Worm (Caenorhabditis elegans) whole organism, L4 larva: ENCODE results near the gene thoc-5.
A peak's percentile ranks its signal among the peaks of the same experiment; 100 is the strongest.

Source experiments
- F44E2.7 ChIP-seq: fragments of 200-800 bp; sonication (Bioruptor generic); IDR thresholded peaks from 2 replicates; pipeline ENCODE4 v2.1.2; 2022; ENCODE audit warnings: missing genetic modification characterization, missing compliant biosample characterization
- R02D3.7 ChIP-seq: fragments of 150-350 bp; sonication (generic microtip); optimal IDR thresholded peaks from 3 replicates; lab custom pipeline; 2014; ENCODE audit warnings: missing biosample characterization, missing genetic modification characterization
- Y5F2A.4 ChIP-seq: fragments of 200-800 bp; sonication (Bioruptor generic); optimal IDR thresholded peaks from 2 replicates; lab custom pipeline; 2018; ENCODE audit warnings: mild to moderate bottlenecking, missing genetic modification characterization, missing compliant biosample characterization
- ceh-28 ChIP-seq: fragments of 150-350 bp; optimal IDR thresholded peaks from 2 replicates; lab custom pipeline; 2014; ENCODE audit warnings: missing biosample characterization, missing genetic modification reagents, missing genetic modification characterization
- ceh-82 ChIP-seq: sonication (generic microtip); optimal IDR thresholded peaks from 2 replicates; lab custom pipeline; 2017; ENCODE audit warnings: missing biosample characterization, missing genetic modification characterization
- daf-16 ChIP-seq, 3 experiments: sonication (generic microtip); optimal IDR thresholded peaks; 2 replicates each; lab custom pipeline; 2016 to 2017; ENCODE audit warnings: missing genetic modification characterization in 3 of 3, missing genetic modification reagents in 3 of 3, mild to moderate bottlenecking in 2 of 3, missing compliant biosample characterization in 2 of 3, missing biosample characterization in 1 of 3, moderate library complexity in 1 of 3
- dmd-8 ChIP-seq: fragments of 200-800 bp; sonication (Bioruptor generic); IDR thresholded peaks from 2 replicates; pipeline ENCODE4 v1.3.6; 2022; ENCODE audit warnings: missing genetic modification characterization, missing compliant biosample characterization
- duxl-1 ChIP-seq: sonication (generic microtip); optimal IDR thresholded peaks from 2 replicates; lab custom pipeline; 2016; ENCODE audit warnings: mild to moderate bottlenecking, missing genetic modification characterization, moderate library complexity, missing compliant biosample characterization; ENCODE audit not compliant: poor library complexity
- hmg-1.1 ChIP-seq: fragments of 200-800 bp; sonication (Bioruptor generic); IDR thresholded peaks from 2 replicates; pipeline ENCODE4 v1.3.6; 2022; ENCODE audit warnings: missing genetic modification reagents, missing genetic modification characterization, missing compliant biosample characterization
- lim-7 ChIP-seq: fragments of 200-800 bp; sonication (Bioruptor generic); IDR thresholded peaks from 2 replicates; pipeline ENCODE4 v1.3.6; 2022; ENCODE audit warnings: missing genetic modification characterization, missing compliant biosample characterization
- lin-29 ChIP-seq: fragments of 200-800 bp; sonication (Bioruptor generic); IDR thresholded peaks from 2 replicates; pipeline ENCODE4 v1.3.6; 2022; ENCODE audit warnings: missing genetic modification reagents, missing genetic modification characterization, missing compliant biosample characterization
- mdl-1 ChIP-seq, 2 experiments: fragments of 150-350 bp in 1 of 2; sonication (generic microtip) in 1 of 2; optimal IDR thresholded peaks; 2 replicates each; lab custom pipeline; 2014 to 2017; ENCODE audit warnings: missing biosample characterization in 2 of 2, missing genetic modification characterization in 2 of 2
- nhr-11 ChIP-seq: fragments of 150-350 bp; optimal IDR thresholded peaks from 2 replicates; lab custom pipeline; 2014; ENCODE audit warnings: missing biosample characterization, missing genetic modification characterization
- nhr-111 ChIP-seq: fragments of 200-800 bp; sonication (Bioruptor generic); optimal IDR thresholded peaks from 2 replicates; lab custom pipeline; 2018; ENCODE audit warnings: mild to moderate bottlenecking, missing genetic modification characterization, missing compliant biosample characterization
- nhr-42 ChIP-seq: fragments of 200-800 bp; sonication (Bioruptor generic); IDR thresholded peaks from 2 replicates; pipeline ENCODE4 v1.3.6; 2022; ENCODE audit warnings: missing genetic modification characterization, missing compliant biosample characterization
- pha-4 ChIP-seq, 2 experiments: fragments of 150-350 bp in 1 of 2; fragments of 200-800 bp in 1 of 2; sonication (Bioruptor generic) in 1 of 2; IDR thresholded peaks in 1 of 2; optimal IDR thresholded peaks in 1 of 2; 2 replicates each; pipeline versions ENCODE4 v1.3.6 to Lab custom; 2014 to 2022; ENCODE audit warnings: missing genetic modification characterization in 2 of 2, missing genetic modification reagents in 2 of 2, missing biosample characterization in 1 of 2, missing compliant biosample characterization in 1 of 2
- snpc-1.2 ChIP-seq: fragments of 200-800 bp; sonication (Bioruptor generic); IDR thresholded peaks from 2 replicates; pipeline ENCODE4 v1.3.6; 2022; ENCODE audit warnings: missing genetic modification reagents, missing genetic modification characterization, missing compliant biosample characterization
- snpc-4 ChIP-seq: fragments of 150-350 bp; optimal IDR thresholded peaks from 2 replicates; lab custom pipeline; 2014; ENCODE audit warnings: missing biosample characterization, missing genetic modification characterization
- unc-62 ChIP-seq, 3 experiments: fragments of 150-350 bp in 1 of 3; sonication (generic microtip); optimal IDR thresholded peaks in 2 of 3; peaks in 1 of 3; 1 replicate in 1 of 3; 2 replicates in 2 of 3; lab custom pipeline; 2014 to 2017; ENCODE audit warnings: missing biosample characterization in 3 of 3, missing genetic modification characterization in 3 of 3, missing genetic modification reagents in 3 of 3, missing genotype in 1 of 3
- zip-11 ChIP-seq: fragments of 200-800 bp; sonication (Bioruptor generic); IDR thresholded peaks from 2 replicates; pipeline ENCODE4 v1.3.6; 2022; ENCODE audit warnings: missing genetic modification characterization, missing compliant biosample characterization
- zip-2 ChIP-seq: fragments of 150-350 bp; optimal IDR thresholded peaks from 2 replicates; lab custom pipeline; 2014; ENCODE audit warnings: missing biosample characterization, missing genetic modification characterization

thoc-5 gene

DNA sequence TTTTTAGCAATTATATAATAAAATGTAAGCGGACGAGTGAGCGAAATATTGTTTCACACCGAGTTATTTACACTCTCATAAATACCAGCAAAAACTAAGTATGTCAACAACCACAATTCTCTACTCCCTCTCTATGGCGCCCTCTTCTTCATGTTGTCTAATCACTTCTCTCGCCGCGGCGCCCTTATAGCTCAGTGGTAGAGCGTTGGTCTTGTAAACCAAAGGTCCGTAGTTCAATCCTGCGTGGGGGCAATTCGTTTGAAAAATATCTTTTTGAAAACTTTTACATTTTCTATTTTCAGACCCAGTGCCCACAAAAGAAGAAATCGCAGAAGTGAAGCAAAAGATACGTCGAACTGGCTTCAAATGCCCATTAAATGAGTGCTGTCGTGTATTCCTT is 43.5 kb downstream of the thoc-5 start (continued):
- TF ChIP-seq nhr-111 (peak; percentile 68), pha-4 (GFP tag; IDR thresholded peaks at IDR 0.05; lab: Robert Waterston, UW) (peak; percentile 94), pha-4 (tag; optimal IDR thresholded peaks at IDR 0.05; lab: Kevin White, UChicago) (peak; percentile 38), hmg-1.1 (peak; percentile 92), lin-29 (GFP tag; lab: Robert Waterston, UW) (0 out of 2 replicates have a peak, but pooled peaks have one; percentile 46), nhr-42 (peak; percentile 75), daf-16 (GFP tag; optimal IDR thresholded peaks at IDR 0.05; lab: Kevin White, UChicago) (peak; percentile 57 to 83), daf-16 (tag; optimal IDR thresholded peaks at IDR 0.05; lab: Kevin White, UChicago) (peak; percentile 83), duxl-1 (tag; lab: Kevin White, UChicago) (peak; percentile 83), mdl-1 (tag; optimal IDR thresholded peaks at IDR 0.05; lab: Kevin White, UChicago) (no peak), zip-2 (no peak), zip-11 (GFP tag; lab: Robert Waterston, UW) (peak; percentile 85; the same call in 1 of the 2 replicates), snpc-1.2 (GFP tag; lab: Robert Waterston, UW) (peak; percentile 91), F44E2.7 (GFP tag; lab: Robert Waterston, UW) (peak; percentile 94), ceh-82 (tag; lab: Kevin White, UChicago) (no peak)

ce11 chrIII:5304044-5304443 is 45.2 kb downstream of the thoc-5 start:
- TF ChIP-seq Y5F2A.4 (GFP tag; lab: Kevin White, UChicago): no peak
- no peak for TF ChIP-seq snpc-4
- no peak for TF ChIP-seq R02D3.7 (tag; lab: Kevin White, UChicago)
- peak in 1 of 2 experiments; percentile 98 for TF ChIP-seq unc-62 (GFP tag; optimal IDR thresholded peaks at IDR 0.05 in 1 of 2; lab: Kevin White, UChicago)
- TF ChIP-seq unc-62 (tag; optimal IDR thresholded peaks at IDR 0.05; lab: Kevin White, UChicago): no peak

DNA sequence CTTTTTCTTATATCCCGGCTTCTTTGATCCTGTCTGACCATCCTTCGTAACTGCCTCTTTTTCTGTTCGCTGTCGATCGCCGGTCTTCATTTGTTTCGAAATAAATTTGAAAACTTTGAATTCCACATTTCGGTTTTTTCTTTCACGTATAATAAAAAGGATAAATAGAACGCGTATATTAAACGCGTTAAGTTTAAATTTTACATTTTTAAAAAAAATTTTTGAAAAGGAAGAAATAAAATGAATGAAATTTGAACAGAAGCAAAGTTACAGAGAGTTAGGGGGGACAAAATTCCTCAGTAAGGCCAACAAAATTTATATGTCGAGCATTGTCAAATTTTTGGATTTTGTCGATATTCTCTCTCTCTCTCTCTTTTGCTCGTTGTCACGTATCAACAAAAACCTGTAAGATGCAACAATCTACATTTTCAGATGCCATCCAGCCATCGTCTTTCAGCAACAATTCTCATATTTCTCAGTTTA is 47.4 kb downstream of the thoc-5 start, which contains the start of the genes T15B12.2 and F52C9.5:
Gene T15B12.2 (minus strand): TSS at position 101 of the 483 bp plus-strand sequence.
Gene F52C9.5 (plus strand): TSS at position 433 of the 483 bp plus-strand sequence.
- no peak for TF ChIP-seq lim-7
- no peak for TF ChIP-seq ceh-28 (tag; lab: Kevin White, UChicago)
- TF ChIP-seq dmd-8 (GFP tag; lab: Robert Waterston, UW): no peak
- no peak for TF ChIP-seq nhr-11
- TF ChIP-seq, all 104 proteins: peak for 0
